Fruit fly (Drosophila melanogaster): ENCODE measurements around the gene Galk.
A peak's percentile ranks its signal among the peaks of the same experiment; 100 is the strongest.

Gene Galk

dm6 chr3L:9032871-9033270 is 47.0 kb upstream of the Galk start (continued):
- TF ChIP-seq hb (GFP tag; IDR thresholded peaks at IDR 0.05; ENCODE audit: partially characterized antibody) (no peak), phol (tag; optimal IDR thresholded peaks at IDR 0.05) (peak; percentile 57), danr (GFP tag; IDR thresholded peaks at IDR 0.05) (no peak), dmrt11E (tag; optimal IDR thresholded peaks at IDR 0.05) (peak; percentile 58), CG10959 (GFP tag; IDR thresholded peaks at IDR 0.05) (0 out of 2 replicates have a peak, but pooled peaks have one; percentile 8), CG4617 (GFP tag; optimal IDR thresholded peaks at IDR 0.05; ENCODE audit: borderline replicate concordance) (no peak), CG10462 (GFP tag; optimal IDR thresholded peaks at IDR 0.05) (no peak), CG17829 (tag; optimal IDR thresholded peaks at IDR 0.05) (no peak), B-H2 (GFP tag; optimal IDR thresholded peaks at IDR 0.05) (no peak), fd96Cb (tag; optimal IDR thresholded peaks at IDR 0.05) (peak; percentile 26), slp2 (GFP tag; optimal IDR thresholded peaks at IDR 0.05) (no peak), CG4404 (GFP tag; IDR thresholded peaks at IDR 0.05) (no peak), seq (GFP tag; IDR thresholded peaks at IDR 0.05) (no peak), CG8478 (optimal IDR thresholded peaks at IDR 0.05) (no peak), CG2712 (tag; optimal IDR thresholded peaks at IDR 0.05) (peak; percentile 34), Hey (tag; optimal IDR thresholded peaks at IDR 0.05) (no peak), Dip3 (GFP tag; optimal IDR thresholded peaks at IDR 0.05) (no peak), Ets97D (GFP tag; optimal IDR thresholded peaks at IDR 0.05) (no peak), so (GFP tag; IDR thresholded peaks at IDR 0.05) (no peak), Hand (GFP tag; optimal IDR thresholded peaks at IDR 0.05) (no peak), Adf1 (GFP tag; IDR thresholded peaks at IDR 0.05) (no peak), fd64A (GFP tag; optimal IDR thresholded peaks at IDR 0.05) (no peak), dan (GFP tag; IDR thresholded peaks at IDR 0.05) (no peak), Neu2 (GFP tag; optimal IDR thresholded peaks at IDR 0.05; ENCODE audit: borderline replicate concordance) (no peak), unc-4 (GFP tag; IDR thresholded peaks at IDR 0.05; ENCODE audit: partially characterized antibody) (no peak), CG6175 (GFP tag; IDR thresholded peaks at IDR 0.05) (no peak), NfI (GFP tag; optimal IDR thresholded peaks at IDR 0.05) (no peak), peb (GFP tag; IDR thresholded peaks at IDR 0.05) (no peak), CG11085 (GFP tag; IDR thresholded peaks at IDR 0.05) (no peak), CG10147 (GFP tag; optimal IDR thresholded peaks at IDR 0.05) (no peak), CG2678 (tag; optimal IDR thresholded peaks at IDR 0.05) (peak; percentile 35), CG3726 (GFP tag; IDR thresholded peaks at IDR 0.05) (no peak), oc (tag; optimal IDR thresholded peaks at IDR 0.05) (no peak), ewg (GFP tag; optimal IDR thresholded peaks at IDR 0.05) (no peak), Drgx (GFP tag; IDR thresholded peaks at IDR 0.05) (no peak), CG13775 (GFP tag; optimal IDR thresholded peaks at IDR 0.05) (no peak), MTF-1 (GFP tag; optimal IDR thresholded peaks at IDR 0.05; ENCODE audit: borderline replicate concordance) (no peak), Elba2 (GFP tag; optimal IDR thresholded peaks at IDR 0.05) (no peak), Rfx (GFP tag; IDR thresholded peaks at IDR 0.05) (no peak), CG9797 (GFP tag; optimal IDR thresholded peaks at IDR 0.05) (no peak), CG13894 (tag; optimal IDR thresholded peaks at IDR 0.05) (no peak), eyg (GFP tag; optimal IDR thresholded peaks at IDR 0.05) (no peak), Hsf (GFP tag; optimal IDR thresholded peaks at IDR 0.05) (peak; percentile 17), hth (optimal IDR thresholded peaks at IDR 0.05) (no peak), zfh2 (GFP tag; optimal IDR thresholded peaks at IDR 0.05) (no peak), CG3163 (GFP tag; optimal IDR thresholded peaks at IDR 0.05) (no peak), NC2β (GFP tag; optimal IDR thresholded peaks at IDR 0.05) (no peak), Doc3 (GFP tag; IDR thresholded peaks at IDR 0.05; ENCODE audit: partially characterized antibody) (no peak), Poxn (GFP tag; IDR thresholded peaks at IDR 0.05) (no peak), CG2875 (GFP tag; optimal IDR thresholded peaks at IDR 0.05) (no peak), ase (GFP tag; IDR thresholded peaks at IDR 0.05) (no peak), CG11398 (GFP tag; optimal IDR thresholded peaks at IDR 0.05) (no peak), CG7839 (tag; optimal IDR thresholded peaks at IDR 0.05) (peak; percentile 5)
